Worm (Caenorhabditis elegans) whole organism, L1 larva: ENCODE measurements around the gene spe-41.

Experiments used
- C16A3.4 ChIP-seq: fragments of 150-350 bp; optimal IDR thresholded peaks from 2 replicates; lab custom pipeline; 2014; ENCODE audit warnings: missing biosample characterization, missing genetic modification characterization
- F16B12.6 ChIP-seq: fragments of 150-350 bp; optimal IDR thresholded peaks from 2 replicates; lab custom pipeline; 2014; ENCODE audit warnings: missing biosample characterization, missing genetic modification characterization
- Y116A8C.19 ChIP-seq: sonication (generic microtip); optimal IDR thresholded peaks from 2 replicates; lab custom pipeline; 2016; ENCODE audit warnings: missing compliant biosample characterization, missing genetic modification characterization, borderline replicate concordance
- alr-1 ChIP-seq: fragments of 200-800 bp; sonication (Bioruptor generic); optimal IDR thresholded peaks from 2 replicates; lab custom pipeline; 2018; ENCODE audit warnings: borderline replicate concordance, mild to moderate bottlenecking, missing genetic modification characterization, missing compliant biosample characterization
- aly-2 ChIP-seq: fragments of 150-350 bp; optimal IDR thresholded peaks from 2 replicates; lab custom pipeline; 2014; ENCODE audit warnings: missing biosample characterization, missing genetic modification characterization
- blmp-1 ChIP-seq: fragments of 150-350 bp; optimal IDR thresholded peaks from 2 replicates; lab custom pipeline; 2014; ENCODE audit warnings: missing biosample characterization, missing genetic modification characterization
- ceh-63 ChIP-seq: fragments of 200-800 bp; sonication (Bioruptor generic); optimal IDR thresholded peaks from 2 replicates; lab custom pipeline; 2018; ENCODE audit warnings: mild to moderate bottlenecking, missing genetic modification characterization, missing compliant biosample characterization
- ceh-8 ChIP-seq: fragments of 200-800 bp; sonication (Bioruptor generic); optimal IDR thresholded peaks from 2 replicates; lab custom pipeline; 2018; ENCODE audit warnings: mild to moderate bottlenecking, missing genetic modification characterization, moderate library complexity, missing compliant biosample characterization
- ceh-88 ChIP-seq: fragments of 200-800 bp; sonication (Bioruptor generic); IDR thresholded peaks from 2 replicates; pipeline ENCODE4 v1.3.6; 2022; ENCODE audit warnings: missing genetic modification characterization, missing compliant biosample characterization
- ceh-90 ChIP-seq: sonication (generic microtip); optimal IDR thresholded peaks from 2 replicates; lab custom pipeline; 2016; ENCODE audit warnings: missing genetic modification characterization, missing compliant biosample characterization
- dsc-1 ChIP-seq: sonication (generic microtip); optimal IDR thresholded peaks from 2 replicates; lab custom pipeline; 2016; ENCODE audit warnings: mild to moderate bottlenecking, missing genetic modification characterization, missing compliant biosample characterization
- efl-1 ChIP-seq, 4 experiments: fragments of 150-350 bp; optimal IDR thresholded peaks in 3 of 4; peaks in 1 of 4; 1 replicate in 1 of 4; 2 replicates in 3 of 4; lab custom pipeline; 2014; ENCODE audit warnings: missing biosample characterization in 2 of 4, missing genetic modification characterization in 2 of 4, missing genetic modification reagents in 2 of 4
- egl-27 ChIP-seq, 2 experiments: fragments of 150-350 bp in 1 of 2; sonication (generic microtip); optimal IDR thresholded peaks; 3 replicates each; lab custom pipeline; 2017 to 2018; ENCODE audit warnings: missing biosample characterization in 2 of 2, missing genetic modification characterization in 2 of 2, missing genetic modification reagents in 2 of 2
- elt-3 ChIP-seq, 6 experiments: fragments of 150-350 bp in 1 of 6; sonication (generic microtip); optimal IDR thresholded peaks; 2 replicates each; lab custom pipeline; 2017 to 2018; ENCODE audit warnings: missing biosample characterization in 6 of 6, missing genetic modification characterization in 6 of 6, inconsistent platforms in 1 of 6
- fkh-10 ChIP-seq: sonication (generic microtip); optimal IDR thresholded peaks from 2 replicates; lab custom pipeline; 2017; ENCODE audit warnings: missing biosample characterization, missing genetic modification reagents, missing genetic modification characterization
- hlh-17 ChIP-seq: fragments of 200-800 bp; sonication (Bioruptor generic); optimal IDR thresholded peaks from 2 replicates; lab custom pipeline; 2018; ENCODE audit warnings: missing genetic modification characterization, mild to moderate bottlenecking, missing compliant biosample characterization, moderate library complexity, borderline replicate concordance
- hlh-4 ChIP-seq: sonication (generic microtip); optimal IDR thresholded peaks from 2 replicates; lab custom pipeline; 2016; ENCODE audit warnings: mild to moderate bottlenecking, missing genetic modification characterization, missing compliant biosample characterization
- irx-1 ChIP-seq: sonication (generic microtip); optimal IDR thresholded peaks from 2 replicates; lab custom pipeline; 2016; ENCODE audit warnings: missing genetic modification characterization, missing compliant biosample characterization
- lin-14 ChIP-seq: fragments of 200-800 bp; sonication (Bioruptor generic); optimal IDR thresholded peaks from 2 replicates; lab custom pipeline; 2018; ENCODE audit warnings: mild to moderate bottlenecking, missing genetic modification characterization, moderate library complexity, missing compliant biosample characterization
- lin-35 ChIP-seq, 2 experiments: fragments of 150-350 bp; optimal IDR thresholded peaks; 2 replicates each; lab custom pipeline; 2014; ENCODE audit warnings: missing biosample characterization in 2 of 2, missing genetic modification characterization in 2 of 2, missing genetic modification reagents in 2 of 2
- mdl-1 ChIP-seq, 2 experiments: fragments of 150-350 bp; optimal IDR thresholded peaks; 2 replicates each; lab custom pipeline; 2014 to 2017; ENCODE audit warnings: missing biosample characterization in 2 of 2, missing genetic modification characterization in 2 of 2, inconsistent platforms in 1 of 2
- nhr-12 ChIP-seq: sonication (generic microtip); optimal IDR thresholded peaks from 2 replicates; lab custom pipeline; 2017; ENCODE audit warnings: missing biosample characterization, missing genetic modification characterization
- nhr-19 ChIP-seq: fragments of 200-800 bp; sonication (Bioruptor generic); conservative IDR thresholded peaks from 2 replicates; pipeline ENCODE4 v1.3.6; 2022; ENCODE audit warnings: missing genetic modification characterization, missing compliant biosample characterization
- nhr-237 ChIP-seq: fragments of 150-350 bp; optimal IDR thresholded peaks from 2 replicates; lab custom pipeline; 2014; ENCODE audit warnings: missing biosample characterization, missing genetic modification characterization
- nhr-47 ChIP-seq: sonication (generic microtip); optimal IDR thresholded peaks from 2 replicates; lab custom pipeline; 2016; ENCODE audit warnings: mild to moderate bottlenecking, missing genetic modification characterization, moderate library complexity, missing compliant biosample characterization
- nhr-85 ChIP-seq: sonication (generic microtip); peaks from one replicate; lab custom pipeline; 2016; ENCODE audit warnings: missing genetic modification characterization, inconsistent platforms, missing compliant biosample characterization
- nhr-90 ChIP-seq: sonication (generic microtip); optimal IDR thresholded peaks from 2 replicates; lab custom pipeline; 2016; ENCODE audit warnings: mild to moderate bottlenecking, missing genetic modification characterization, missing compliant biosample characterization; ENCODE audit not compliant: poor library complexity
- pag-3 ChIP-seq: sonication (generic microtip); optimal IDR thresholded peaks from 2 replicates; lab custom pipeline; 2017; ENCODE audit warnings: missing genetic modification characterization, mild to moderate bottlenecking, missing compliant biosample characterization, antibody characterized with exemption, borderline replicate concordance; ENCODE audit not compliant: insufficient read depth
- pax-3 ChIP-seq: fragments of 200-800 bp; sonication (Bioruptor generic); optimal IDR thresholded peaks from 2 replicates; lab custom pipeline; 2018; ENCODE audit warnings: mild to moderate bottlenecking, missing genetic modification characterization, moderate library complexity, missing compliant biosample characterization
- pqm-1 ChIP-seq: sonication (generic microtip); optimal IDR thresholded peaks from 3 replicates; lab custom pipeline; 2017; ENCODE audit warnings: missing biosample characterization, missing genetic modification characterization
- sox-4 ChIP-seq: sonication (generic microtip); optimal IDR thresholded peaks from 2 replicates; lab custom pipeline; 2016; ENCODE audit warnings: missing genetic modification characterization, missing compliant biosample characterization
- tlp-1 ChIP-seq: fragments of 150-350 bp; optimal IDR thresholded peaks from 2 replicates; lab custom pipeline; 2014; ENCODE audit warnings: missing biosample characterization, missing genetic modification characterization
- unc-86 ChIP-seq: sonication (generic microtip); optimal IDR thresholded peaks from 2 replicates; lab custom pipeline; 2016; ENCODE audit warnings: missing genetic modification characterization, missing compliant biosample characterization
- xbp-1 ChIP-seq: sonication (generic microtip); optimal IDR thresholded peaks from 2 replicates; lab custom pipeline; 2016; ENCODE audit warnings: missing genetic modification characterization, missing compliant biosample characterization
- ztf-11 ChIP-seq, 2 experiments: sonication (generic microtip); optimal IDR thresholded peaks; 2 replicates each; lab custom pipeline; 2016 to 2017; ENCODE audit warnings: missing genetic modification characterization in 2 of 2, missing biosample characterization in 1 of 2, missing compliant biosample characterization in 1 of 2

Gene spe-41

DNA sequence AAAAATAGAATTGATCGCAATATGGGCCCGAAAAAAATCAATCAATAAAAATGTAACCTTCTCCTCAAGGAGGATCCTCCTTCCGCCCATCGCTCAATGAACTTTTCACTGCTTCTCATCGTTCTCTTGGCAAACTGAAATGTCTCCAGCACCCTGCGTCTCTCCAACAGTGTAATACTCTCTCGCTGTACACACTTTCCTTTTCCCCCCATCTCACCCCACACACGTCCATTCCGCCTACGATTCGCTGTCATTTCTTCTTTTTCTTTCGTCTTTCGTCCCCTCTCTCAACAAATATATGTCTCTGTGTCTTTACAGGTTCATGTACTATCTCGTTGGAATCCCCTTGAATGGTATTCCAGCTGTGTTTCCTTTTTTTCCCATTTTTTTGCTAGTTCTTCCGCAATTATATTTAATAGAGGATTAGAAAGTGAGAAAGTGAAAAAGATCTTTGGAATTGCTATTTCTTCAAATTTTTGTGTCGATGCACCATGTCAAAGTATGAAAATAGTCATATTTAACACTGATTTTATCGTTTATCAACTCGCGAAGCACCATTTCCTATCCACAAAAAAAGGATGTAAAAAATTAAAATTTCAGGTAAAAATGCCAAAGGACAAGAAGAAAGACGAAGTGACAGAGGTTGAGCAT is 27.5 kb upstream of the spe-41 start, which contains the start of gene rsu-1 (continued):
- TF ChIP-seq nhr-19 (GFP tag; lab: Robert Waterston, UW) = peak; percentile 61
- TF ChIP-seq, all 84 proteins: peak for 30

DNA sequence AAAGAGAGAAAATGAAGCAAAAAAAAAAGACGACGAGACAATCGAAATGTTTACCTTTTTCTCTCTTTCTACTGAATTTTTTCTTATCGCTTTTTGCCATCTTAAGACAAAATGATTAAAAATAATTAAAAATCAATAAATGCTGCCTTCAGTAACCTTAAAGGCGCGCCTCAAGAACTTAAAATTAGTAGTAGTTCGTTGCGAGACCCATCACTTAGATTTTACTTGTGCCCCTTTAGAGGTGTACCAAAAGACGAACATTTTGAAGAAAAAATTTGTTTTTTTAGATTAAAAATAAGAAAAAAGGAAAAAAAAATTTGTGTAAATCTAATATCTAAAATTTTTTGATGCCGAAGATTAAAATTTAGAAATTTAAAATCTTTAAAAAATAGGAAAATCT is 27.0 kb upstream of the spe-41 start:
- TF ChIP-seq nhr-12 (tag; lab: Kevin White, UChicago) (no peak), nhr-19 (GFP tag; lab: Robert Waterston, UW) (no peak), irx-1 (no peak), ceh-90 (tag; lab: Kevin White, UChicago) (no peak), alr-1 (no peak), nhr-47 (tag; lab: Kevin White, UChicago) (no peak), hlh-17 (GFP tag; lab: Kevin White, UChicago) (no peak), unc-86 (tag; lab: Kevin White, UChicago) (no peak), ceh-8 (GFP tag; lab: Kevin White, UChicago) (no peak), ceh-88 (GFP tag; lab: Robert Waterston, UW) (no peak), dsc-1 (tag; lab: Kevin White, UChicago) (no peak), pag-3 (tag; lab: Kevin White, UChicago) (no peak), pax-3 (tag; lab: Kevin White, UChicago) (no peak)

DNA sequence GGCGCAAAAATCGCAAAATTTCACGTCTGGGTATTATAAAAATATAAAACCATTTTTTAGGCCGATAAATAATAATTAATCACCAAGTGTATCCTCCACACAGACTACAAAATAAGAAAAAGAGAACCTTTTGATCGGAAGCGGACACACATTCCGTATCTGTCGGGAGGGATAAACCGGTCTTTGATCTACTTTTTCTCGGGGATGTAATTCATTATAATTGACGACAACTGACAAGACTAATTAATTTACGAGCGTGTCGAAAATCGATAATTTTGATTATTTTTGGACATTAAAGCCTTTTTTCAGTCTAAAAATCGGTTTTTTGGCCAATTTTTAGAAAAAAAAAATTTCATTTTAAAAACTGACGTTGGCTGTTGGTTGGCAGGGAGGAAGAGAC is 26.4 kb upstream of the spe-41 start:
- TF ChIP-seq nhr-85 (tag; lab: Kevin White, UChicago) (peak; percentile 6), nhr-90 (tag; lab: Kevin White, UChicago) (no peak), fkh-10 (GFP tag; lab: Kevin White, UChicago) (no peak), pqm-1 (no peak), hlh-4 (tag; lab: Kevin White, UChicago) (no peak), elt-3 (tag; optimal IDR thresholded peaks at IDR 0.05; lab: Kevin White, UChicago) (peak in 1 of 6 experiments; percentile 39), efl-1 (optimal IDR thresholded peaks at IDR 0.05; lab: Kevin White, UChicago) (no peak), efl-1 (GFP tag; optimal IDR thresholded peaks at IDR 0.05 in 1 of 2; lab: Kevin White, UChicago) (no peak), xbp-1 (no peak), sox-4 (tag; lab: Kevin White, UChicago) (no peak), blmp-1 (tag; lab: Kevin White, UChicago) (peak; percentile 80), F16B12.6 (tag; lab: Kevin White, UChicago) (no peak), ztf-11 (tag; optimal IDR thresholded peaks at IDR 0.05; lab: Kevin White, UChicago) (no peak)
- TF ChIP-seq, all 84 proteins: peak for 3

DNA sequence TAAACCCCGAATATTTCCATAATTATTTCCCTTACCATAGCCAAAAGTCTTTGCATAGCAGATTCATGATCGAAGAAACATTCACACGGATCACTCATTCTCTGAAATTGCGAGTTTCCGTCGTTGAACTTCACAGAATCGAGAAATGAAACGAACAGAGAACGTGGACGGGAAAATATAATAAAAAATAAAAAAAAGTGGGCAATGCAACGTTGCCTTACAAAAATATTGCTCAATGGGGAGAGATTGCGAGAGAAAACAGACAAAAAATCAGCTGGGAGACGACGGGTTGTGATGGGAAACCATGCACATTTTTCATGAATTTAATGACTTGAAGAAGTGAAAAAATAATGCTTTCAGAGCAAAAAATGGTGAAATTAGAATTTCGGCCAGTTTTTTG is 25.6 kb upstream of the spe-41 start, which contains the start of gene smim-14:
smim-14 (minus strand) TSS at position 101 of the 400 bp plus-strand sequence.
- no peak for TF ChIP-seq ceh-63 (GFP tag; lab: Kevin White, UChicago)
- TF ChIP-seq xbp-1 = peak; percentile 89

DNA sequence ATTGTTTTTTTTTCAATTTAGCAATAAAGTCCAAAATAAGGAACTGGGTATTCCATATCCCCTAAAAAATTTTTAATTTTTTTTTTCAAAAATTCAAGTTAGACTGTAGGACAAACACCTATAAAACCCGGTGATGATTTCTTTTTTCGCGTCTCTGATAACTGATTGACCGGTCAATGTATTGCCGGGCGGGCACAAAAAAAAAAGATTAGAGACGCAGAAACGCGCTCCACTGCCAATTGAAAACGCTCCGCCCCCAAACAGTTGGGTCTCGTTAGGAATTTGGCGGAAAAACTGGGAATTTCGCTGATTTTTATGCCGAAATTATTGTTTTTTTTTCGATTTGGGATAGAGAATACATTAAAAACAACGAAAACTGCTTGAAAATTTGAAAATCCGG is 24.4 kb upstream of the spe-41 start:
- TF ChIP-seq lin-35 (GFP tag; optimal IDR thresholded peaks at IDR 0.05; lab: Kevin White, UChicago) (no peak), mdl-1 (tag; optimal IDR thresholded peaks at IDR 0.05; lab: Kevin White, UChicago) (no peak), lin-14 (GFP tag; lab: Kevin White, UChicago) (no peak), ceh-90 (tag; lab: Kevin White, UChicago) (no peak), efl-1 (optimal IDR thresholded peaks at IDR 0.05; lab: Kevin White, UChicago) (no peak), efl-1 (GFP tag; optimal IDR thresholded peaks at IDR 0.05 in 1 of 2; lab: Kevin White, UChicago) (no peak), nhr-19 (GFP tag; lab: Robert Waterston, UW) (no peak), F16B12.6 (tag; lab: Kevin White, UChicago) (no peak), xbp-1 (no peak), elt-3 (tag; optimal IDR thresholded peaks at IDR 0.05; lab: Kevin White, UChicago) (no peak), Y116A8C.19 (tag; lab: Kevin White, UChicago) (no peak), egl-27 (tag; optimal IDR thresholded peaks at IDR 0.05; lab: Kevin White, UChicago) (no peak), nhr-237 (tag; lab: Kevin White, UChicago) (no peak), tlp-1 (no peak), C16A3.4 (tag; lab: Kevin White, UChicago) (no peak), aly-2 (tag; lab: Kevin White, UChicago) (no peak), pax-3 (tag; lab: Kevin White, UChicago) (no peak), fkh-10 (GFP tag; lab: Kevin White, UChicago) (no peak), ceh-88 (GFP tag; lab: Robert Waterston, UW) (no peak)
